Fruit fly (Drosophila melanogaster): ENCODE results near the gene mab-21.

mab-21 gene

dm6 chrX:6031692-6032091 is 18.7 kb upstream of the mab-21 start (continued):
- peak; percentile 63 for TF ChIP-seq CHES-1-like (GFP tag; optimal IDR thresholded peaks at IDR 0.05)
- TF ChIP-seq Trl (optimal IDR thresholded peaks at IDR 0.05) = no peak
- peak; percentile 86 for TF ChIP-seq Trl (GFP tag; optimal IDR thresholded peaks at IDR 0.05)
- peak; percentile 71; the same call in 2 of the 3 replicates for TF ChIP-seq so (GFP tag; IDR thresholded peaks at IDR 0.05)
- no peak for TF ChIP-seq CG17612 (GFP tag; IDR thresholded peaks at IDR 0.05)
- peak; percentile 69 for TF ChIP-seq zen (tag; optimal IDR thresholded peaks at IDR 0.05)
- TF ChIP-seq toy (GFP tag; IDR thresholded peaks at IDR 0.05) = no peak
- TF ChIP-seq Meics (GFP tag; optimal IDR thresholded peaks at IDR 0.05) = peak; percentile 62
- peak; percentile 53 for TF ChIP-seq CG33213 (GFP tag; optimal IDR thresholded peaks at IDR 0.05)
- TF ChIP-seq onecut (GFP tag; IDR thresholded peaks at IDR 0.05) = peak; percentile 78
- peak; percentile 55 for TF ChIP-seq fu2 (GFP tag; optimal IDR thresholded peaks at IDR 0.05)
- TF ChIP-seq CG10274 (GFP tag; optimal IDR thresholded peaks at IDR 0.05) = peak; percentile 9
- TF ChIP-seq CG10565 (GFP tag; optimal IDR thresholded peaks at IDR 0.05) = no peak
- peak; percentile 82 for TF ChIP-seq CG17829 (tag; optimal IDR thresholded peaks at IDR 0.05)
- TF ChIP-seq tio (GFP tag; optimal IDR thresholded peaks at IDR 0.05) = peak; percentile 66
- peak; percentile 78 for TF ChIP-seq nerfin-1 (tag; optimal IDR thresholded peaks at IDR 0.05)
- TF ChIP-seq dimm (GFP tag; IDR thresholded peaks at IDR 0.05) = peak; percentile 50; the same call in 1 of the 2 replicates
- TF ChIP-seq sug (tag; optimal IDR thresholded peaks at IDR 0.05) = peak; percentile 52
- no peak for TF ChIP-seq HLH4C (GFP tag; IDR thresholded peaks at IDR 0.05; ENCODE audit: partially characterized antibody)
- peak; percentile 76 for TF ChIP-seq Awh (GFP tag; IDR thresholded peaks at IDR 0.05)
- TF ChIP-seq Dip2 (GFP tag; IDR thresholded peaks at IDR 0.05) = no peak
- TF ChIP-seq Elba2 (GFP tag; optimal IDR thresholded peaks at IDR 0.05) = no peak
- peak; percentile 60 for TF ChIP-seq Dek (tag; optimal IDR thresholded peaks at IDR 0.05)
- peak; percentile 16 for TF ChIP-seq pros (GFP tag; optimal IDR thresholded peaks at IDR 0.05)
- TF ChIP-seq hb (GFP tag; IDR thresholded peaks at IDR 0.05; ENCODE audit: partially characterized antibody) = no peak
- peak; percentile 51 for TF ChIP-seq gro (GFP tag; optimal IDR thresholded peaks at IDR 0.05)
- peak; percentile 42 for TF ChIP-seq CG12155 (GFP tag; optimal IDR thresholded peaks at IDR 0.05)
- no peak for TF ChIP-seq nerfin-2 (GFP tag; IDR thresholded peaks at IDR 0.05; ENCODE audit: partially characterized antibody)
- TF ChIP-seq CG7987 (GFP tag; optimal IDR thresholded peaks at IDR 0.05) = peak; percentile 29
- TF ChIP-seq sd (tag; optimal IDR thresholded peaks at IDR 0.05) = peak; percentile 19
- TF ChIP-seq fd64A (GFP tag; optimal IDR thresholded peaks at IDR 0.05) = peak; percentile 44
- TF ChIP-seq dysf (GFP tag; IDR thresholded peaks at IDR 0.05) = peak; percentile 82
- no peak for TF ChIP-seq Stat92E (GFP tag; optimal IDR thresholded peaks at IDR 0.05)
- peak; percentile 55; the same call in 1 of the 2 replicates for TF ChIP-seq CG7372 (GFP tag; IDR thresholded peaks at IDR 0.05)
- TF ChIP-seq CG11504 (tag; optimal IDR thresholded peaks at IDR 0.05) = peak; percentile 85
- TF ChIP-seq vnd (GFP tag; IDR thresholded peaks at IDR 0.05; ENCODE audit: partially characterized antibody) = no peak
- TF ChIP-seq jumu (GFP tag; optimal IDR thresholded peaks at IDR 0.05) = peak; percentile 74
- TF ChIP-seq crc (GFP tag; optimal IDR thresholded peaks at IDR 0.05) = peak; percentile 68
- no peak for TF ChIP-seq cad (GFP tag; optimal IDR thresholded peaks at IDR 0.05)
- peak; percentile 76 for TF ChIP-seq CG32767 (GFP tag; IDR thresholded peaks at IDR 0.05)
- TF ChIP-seq pb (GFP tag; optimal IDR thresholded peaks at IDR 0.05) = peak; percentile 63
- no peak for TF ChIP-seq CG13287 (GFP tag; IDR thresholded peaks at IDR 0.05; ENCODE audit: partially characterized antibody)
- TF ChIP-seq CG11695 (GFP tag; IDR thresholded peaks at IDR 0.05) = peak; percentile 66; the same call in 2 of the 3 replicates
- no peak for TF ChIP-seq Lpt (GFP tag; optimal IDR thresholded peaks at IDR 0.05)
- peak; percentile 46 for TF ChIP-seq Abd-B (GFP tag; optimal IDR thresholded peaks at IDR 0.05)
- no peak for TF ChIP-seq Tbp (GFP tag; optimal IDR thresholded peaks at IDR 0.05)
- TF ChIP-seq CG3838 (GFP tag; optimal IDR thresholded peaks at IDR 0.05) = no peak
- TF ChIP-seq CG14965 (GFP tag; optimal IDR thresholded peaks at IDR 0.05; ENCODE audit: borderline replicate concordance) = peak; percentile 64
- peak; percentile 67 for TF ChIP-seq CG8089 (GFP tag; optimal IDR thresholded peaks at IDR 0.05)
- peak; percentile 65 for TF ChIP-seq CG13624 (GFP tag; optimal IDR thresholded peaks at IDR 0.05)
- peak; percentile 48 for TF ChIP-seq CG6654 (GFP tag; optimal IDR thresholded peaks at IDR 0.05)
